Worm (Caenorhabditis elegans) whole organism, L2 larva: Measurements from ENCODE around the gene R01H2.2.

Experiments
- C34F6.9 ChIP-seq: fragments of 150-350 bp; optimal IDR thresholded peaks from 2 replicates; lab custom pipeline; 2014; ENCODE audit warnings: missing biosample characterization, missing genetic modification characterization
- F13H6.1 ChIP-seq: sonication (generic microtip); optimal IDR thresholded peaks from 2 replicates; lab custom pipeline; 2016; ENCODE audit warnings: missing genetic modification characterization, missing compliant biosample characterization
- R02D3.7 ChIP-seq: fragments of 150-350 bp; optimal IDR thresholded peaks from 2 replicates; lab custom pipeline; 2014; ENCODE audit warnings: missing biosample characterization, missing genetic modification characterization
- Y55F3AM.14 ChIP-seq: fragments of 200-800 bp; sonication (Bioruptor generic); optimal IDR thresholded peaks from 2 replicates; lab custom pipeline; 2018; ENCODE audit warnings: mild to moderate bottlenecking, missing genetic modification characterization, missing compliant biosample characterization
- alr-1 ChIP-seq: fragments of 150-350 bp; optimal IDR thresholded peaks from 2 replicates; lab custom pipeline; 2014; ENCODE audit warnings: missing biosample characterization, missing genetic modification characterization
- aly-2 ChIP-seq: fragments of 150-350 bp; optimal IDR thresholded peaks from 2 replicates; lab custom pipeline; 2014; ENCODE audit warnings: missing biosample characterization, missing genetic modification characterization
- ama-1 ChIP-seq: fragments of 150-350 bp; optimal IDR thresholded peaks from 2 replicates; lab custom pipeline; 2018; ENCODE audit warnings: inconsistent platforms
- blmp-1 ChIP-seq: sonication (generic microtip); optimal IDR thresholded peaks from 2 replicates; lab custom pipeline; 2017; ENCODE audit warnings: missing genetic modification characterization, mild to moderate bottlenecking, missing compliant biosample characterization, antibody characterized with exemption, moderate library complexity; ENCODE audit not compliant: insufficient read depth
- ceh-16 ChIP-seq: fragments of 150-350 bp; optimal IDR thresholded peaks from 2 replicates; lab custom pipeline; 2014; ENCODE audit warnings: missing biosample characterization, missing genetic modification characterization
- ceh-82 ChIP-seq: fragments of 150-350 bp; optimal IDR thresholded peaks from 2 replicates; lab custom pipeline; 2014; ENCODE audit warnings: missing biosample characterization, missing genetic modification characterization
- crh-2 ChIP-seq: sonication (generic microtip); optimal IDR thresholded peaks from 2 replicates; lab custom pipeline; 2017; ENCODE audit warnings: missing biosample characterization, missing genetic modification characterization
- dmd-4 ChIP-seq: sonication (generic microtip); optimal IDR thresholded peaks from 2 replicates; lab custom pipeline; 2017; ENCODE audit warnings: missing biosample characterization, missing genetic modification characterization
- egl-27 ChIP-seq: sonication (generic microtip); optimal IDR thresholded peaks from 3 replicates; lab custom pipeline; 2017; ENCODE audit warnings: missing biosample characterization, missing genetic modification reagents, missing genetic modification characterization
- elt-3 ChIP-seq: sonication (generic microtip); optimal IDR thresholded peaks from 2 replicates; lab custom pipeline; 2017; ENCODE audit warnings: missing biosample characterization, missing genetic modification characterization
- fos-1 ChIP-seq: fragments of 150-350 bp; optimal IDR thresholded peaks from 2 replicates; lab custom pipeline; 2014; ENCODE audit warnings: missing biosample characterization, missing genetic modification characterization
- gmeb-1 ChIP-seq: fragments of 150-350 bp; optimal IDR thresholded peaks from 2 replicates; lab custom pipeline; 2014; ENCODE audit warnings: missing biosample characterization, missing genetic modification characterization
- lin-11 ChIP-seq: fragments of 150-350 bp; sonication (generic microtip); optimal IDR thresholded peaks from 2 replicates; lab custom pipeline; 2014; ENCODE audit warnings: missing biosample characterization, missing genetic modification characterization, inconsistent platforms, mixed read lengths
- lin-39 ChIP-seq: fragments of 150-350 bp; optimal IDR thresholded peaks from 2 replicates; lab custom pipeline; 2014; ENCODE audit warnings: missing biosample characterization, missing genetic modification reagents, missing genetic modification characterization
- lsy-2 ChIP-seq, 2 experiments: fragments of 150-350 bp in 1 of 2; sonication (generic microtip) in 1 of 2; optimal IDR thresholded peaks; 2 replicates each; lab custom pipeline; 2014 to 2017; ENCODE audit warnings: missing biosample characterization in 2 of 2, missing genetic modification characterization in 2 of 2
- mab-5 ChIP-seq: fragments of 150-350 bp; optimal IDR thresholded peaks from 2 replicates; lab custom pipeline; 2014; ENCODE audit warnings: missing biosample characterization, missing genetic modification characterization
- mbf-1 ChIP-seq: sonication (generic microtip); optimal IDR thresholded peaks from 2 replicates; lab custom pipeline; 2017; ENCODE audit warnings: missing biosample characterization, missing genetic modification characterization
- mdl-1 ChIP-seq, 2 experiments: fragments of 150-350 bp in 1 of 2; sonication (generic microtip) in 1 of 2; optimal IDR thresholded peaks; 2 replicates each; lab custom pipeline; 2017; ENCODE audit warnings: missing biosample characterization in 2 of 2, missing genetic modification characterization in 2 of 2
- nhr-10 ChIP-seq: sonication (generic microtip); optimal IDR thresholded peaks from 2 replicates; lab custom pipeline; 2017; ENCODE audit warnings: missing biosample characterization, missing genetic modification characterization
- nhr-129 ChIP-seq: fragments of 150-350 bp; optimal IDR thresholded peaks from 2 replicates; lab custom pipeline; 2014; ENCODE audit warnings: missing biosample characterization, missing genetic modification characterization
- nhr-21 ChIP-seq: fragments of 150-350 bp; optimal IDR thresholded peaks from 2 replicates; lab custom pipeline; 2014; ENCODE audit warnings: missing biosample characterization, missing genetic modification characterization
- nhr-23 ChIP-seq: fragments of 150-350 bp; optimal IDR thresholded peaks from 2 replicates; lab custom pipeline; 2014; ENCODE audit warnings: missing biosample characterization, missing genetic modification reagents, missing genetic modification characterization
- nhr-237 ChIP-seq: fragments of 150-350 bp; optimal IDR thresholded peaks from 2 replicates; lab custom pipeline; 2014; ENCODE audit warnings: missing biosample characterization, missing genetic modification characterization
- nhr-25 ChIP-seq: fragments of 150-350 bp; sonication (generic microtip); optimal IDR thresholded peaks from 3 replicates; lab custom pipeline; 2014; ENCODE audit warnings: missing biosample characterization, missing genetic modification characterization
- nhr-77 ChIP-seq: fragments of 150-350 bp; optimal IDR thresholded peaks from 2 replicates; lab custom pipeline; 2014; ENCODE audit warnings: missing biosample characterization, missing genetic modification characterization
- sem-4 ChIP-seq: fragments of 150-350 bp; optimal IDR thresholded peaks from 2 replicates; lab custom pipeline; 2014; ENCODE audit warnings: missing biosample characterization, missing genetic modification reagents, missing genetic modification characterization
- sma-3 ChIP-seq: sonication (generic microtip); optimal IDR thresholded peaks from 2 replicates; lab custom pipeline; 2016; ENCODE audit warnings: missing genetic modification reagents, missing genetic modification characterization, missing compliant biosample characterization
- sma-9 ChIP-seq, 2 experiments: fragments of 150-350 bp in 1 of 2; sonication (generic microtip) in 1 of 2; optimal IDR thresholded peaks; 2 replicates each; lab custom pipeline; 2014 to 2016; ENCODE audit warnings: missing genetic modification characterization in 2 of 2, mild to moderate bottlenecking in 1 of 2, missing biosample characterization in 1 of 2, missing compliant biosample characterization in 1 of 2, missing genetic modification reagents in 1 of 2, moderate library complexity in 1 of 2
- snpc-4 ChIP-seq: fragments of 150-350 bp; optimal IDR thresholded peaks from 2 replicates; lab custom pipeline; 2014; ENCODE audit warnings: missing biosample characterization, missing genetic modification characterization
- unc-39 ChIP-seq: fragments of 150-350 bp; optimal IDR thresholded peaks from 2 replicates; lab custom pipeline; 2014; ENCODE audit warnings: missing biosample characterization, missing genetic modification characterization
- unc-55 ChIP-seq: fragments of 150-350 bp; sonication (generic microtip); optimal IDR thresholded peaks from 3 replicates; lab custom pipeline; 2014; ENCODE audit warnings: missing biosample characterization, missing genetic modification reagents, missing genetic modification characterization
- unc-62 ChIP-seq: fragments of 150-350 bp; optimal IDR thresholded peaks from 2 replicates; lab custom pipeline; 2014; ENCODE audit warnings: missing biosample characterization, missing genetic modification reagents, missing genetic modification characterization
- zag-1 ChIP-seq: fragments of 150-350 bp; optimal IDR thresholded peaks from 2 replicates; lab custom pipeline; 2014; ENCODE audit warnings: missing biosample characterization, missing genetic modification characterization
- ztf-4 ChIP-seq: fragments of 150-350 bp; optimal IDR thresholded peaks from 2 replicates; lab custom pipeline; 2014; ENCODE audit warnings: missing biosample characterization, missing genetic modification characterization

The R01H2.2 gene

ce11 chrIII:7068520-7069113 is 12.3 kb downstream of the R01H2.2 start, which contains the start of the genes ubc-18 and R01H2.8:
Gene ubc-18, minus strand, starts transcription at chrIII:7068570.
Gene R01H2.8, plus strand, starts transcription at chrIII:7069063.
- TF ChIP-seq crh-2 (tag; lab: Kevin White, UChicago) (peak; percentile 41), unc-55 (GFP tag; lab: Kevin White, UChicago) (peak; percentile 56), mdl-1 (tag; optimal IDR thresholded peaks at IDR 0.05; lab: Kevin White, UChicago) (no peak), mbf-1 (tag; lab: Kevin White, UChicago) (no peak), nhr-129 (peak; percentile 68), sma-9 (GFP tag; optimal IDR thresholded peaks at IDR 0.05; lab: Kevin White, UChicago) (peak; percentile 6), sma-9 (tag; optimal IDR thresholded peaks at IDR 0.05; lab: Kevin White, UChicago) (no peak), lsy-2 (tag; optimal IDR thresholded peaks at IDR 0.05; lab: Kevin White, UChicago) (peak in 1 of 2 experiments; percentile 68), C34F6.9 (tag; lab: Kevin White, UChicago) (peak; percentile 65), nhr-21 (tag; lab: Kevin White, UChicago) (no peak), gmeb-1 (tag; lab: Kevin White, UChicago) (peak; percentile 88), egl-27 (tag; lab: Kevin White, UChicago) (peak; percentile 17)

- TF ChIP-seq nhr-77 (tag; lab: Kevin White, UChicago), result no peak
- TF ChIP-seq R02D3.7, result no peak
- TF ChIP-seq lin-11 (tag; lab: Kevin White, UChicago), result no peak
- TF ChIP-seq egl-27 (tag; lab: Kevin White, UChicago), result no peak
- no peak for TF ChIP-seq ama-1 (lab: Kevin White, UChicago)
- TF ChIP-seq elt-3, result no peak
- TF ChIP-seq unc-39 (tag; lab: Kevin White, UChicago), result no peak
- no peak for TF ChIP-seq F13H6.1 (tag; lab: Kevin White, UChicago)
- TF ChIP-seq ceh-16, result no peak
- TF ChIP-seq unc-55 (GFP tag; lab: Kevin White, UChicago), result no peak
- TF ChIP-seq nhr-25 (tag; lab: Kevin White, UChicago), result no peak
- no peak for TF ChIP-seq sem-4 (tag; lab: Kevin White, UChicago)
- no peak for TF ChIP-seq dmd-4
- TF ChIP-seq snpc-4, result no peak
These were observed 13.6 kb downstream of the R01H2.2 start, which contains the start of gene tmem-17 for ce11 chrIII:7069981-7070380. Gene tmem-17, plus strand, starts transcription at chrIII:7070281.

- no peak for TF ChIP-seq nhr-77 (tag; lab: Kevin White, UChicago)
- no peak for TF ChIP-seq fos-1 (tag; lab: Kevin White, UChicago)
- no peak for TF ChIP-seq Y55F3AM.14 (GFP tag; lab: Kevin White, UChicago)
- TF ChIP-seq elt-3, result no peak
- no peak for TF ChIP-seq nhr-23 (tag; lab: Kevin White, UChicago)
- TF ChIP-seq ceh-82, result no peak
- TF ChIP-seq nhr-10 (tag; lab: Kevin White, UChicago), result no peak
- TF ChIP-seq blmp-1 (tag; lab: Kevin White, UChicago), result no peak
- TF ChIP-seq unc-62 (GFP tag; lab: Kevin White, UChicago), result no peak
- no peak for TF ChIP-seq nhr-25 (tag; lab: Kevin White, UChicago)
- no peak for TF ChIP-seq zag-1 (tag; lab: Kevin White, UChicago)
- no peak for TF ChIP-seq nhr-237
- no peak for TF ChIP-seq ztf-4 (tag; lab: Kevin White, UChicago)
- TF ChIP-seq aly-2 (tag; lab: Kevin White, UChicago), result no peak
- TF ChIP-seq sma-3, result no peak
- no peak for TF ChIP-seq mab-5 (tag; lab: Kevin White, UChicago)
- TF ChIP-seq lin-39 (tag; lab: Kevin White, UChicago), result no peak
- no peak for TF ChIP-seq lsy-2 (tag; optimal IDR thresholded peaks at IDR 0.05; lab: Kevin White, UChicago)
- no peak for TF ChIP-seq alr-1 (tag; lab: Kevin White, UChicago)
These were observed 16.1 kb downstream of the R01H2.2 start, which contains the start of gene lin-37 for ce11 chrIII:7072452-7072851. Gene lin-37, minus strand, starts transcription at chrIII:7072552.
